Fruit fly (Drosophila melanogaster): ENCODE results near the gene ntc.

The ntc gene

DNA sequence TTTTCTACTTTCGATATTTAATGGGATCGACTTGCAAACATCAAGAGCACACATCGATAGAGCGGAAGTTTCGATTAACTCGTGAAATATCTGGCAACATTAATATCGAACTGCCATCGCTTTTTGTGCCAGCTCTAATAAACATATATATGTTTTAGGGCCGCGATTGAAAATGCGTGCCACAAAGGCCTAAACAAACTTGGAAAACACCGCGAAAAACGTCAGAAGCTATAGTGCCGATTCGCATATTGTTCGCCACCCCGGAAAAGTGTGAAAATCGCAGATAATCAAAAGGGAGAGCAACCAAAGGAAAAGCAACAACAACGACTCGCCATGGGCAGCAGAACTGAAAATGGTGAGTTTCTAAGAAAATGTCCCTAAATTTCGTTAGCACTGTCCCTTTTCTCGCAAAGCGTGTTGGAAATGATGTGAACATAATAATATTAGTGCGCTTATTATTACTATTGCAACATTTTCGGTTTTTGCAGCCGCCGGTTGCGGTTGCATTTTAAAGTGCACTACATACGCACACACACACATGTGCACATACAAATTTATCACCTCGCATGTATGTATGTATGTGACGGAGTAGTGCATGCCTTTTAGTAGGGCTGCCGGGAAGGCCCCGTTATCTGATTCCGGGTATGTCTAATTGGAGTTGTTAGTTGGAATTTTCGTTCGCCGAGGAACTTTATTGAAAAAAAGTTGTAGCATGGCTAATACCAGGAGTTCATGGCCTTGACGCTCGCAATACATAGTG is 12.5 kb upstream of the ntc start, which contains the start of gene enc (continued):
- TF ChIP-seq sens (GFP tag) (peak; percentile 61), ems (GFP tag; optimal IDR thresholded peaks at IDR 0.05) (no peak), Jarid2 (GFP tag; optimal IDR thresholded peaks at IDR 0.05) (peak; percentile 11), CG34422 (GFP tag; IDR thresholded peaks at IDR 0.05) (peak; percentile 29; the same call in 1 of the 3 replicates), MESR4 (GFP tag; optimal IDR thresholded peaks at IDR 0.05) (peak; percentile 82), CG6272 (GFP tag; IDR thresholded peaks at IDR 0.05) (peak; percentile 57; the same call in 1 of the 2 replicates), cg (GFP tag; optimal IDR thresholded peaks at IDR 0.05) (peak; percentile 86), CG12391 (tag; optimal IDR thresholded peaks at IDR 0.05) (peak; percentile 34), nmo (GFP tag; optimal IDR thresholded peaks at IDR 0.05) (peak; percentile 44), CG14710 (tag; optimal IDR thresholded peaks at IDR 0.05) (peak; percentile 34), CG10147 (GFP tag; optimal IDR thresholded peaks at IDR 0.05) (peak; percentile 23), gcm (GFP tag; optimal IDR thresholded peaks at IDR 0.05) (no peak), klu (GFP tag; IDR thresholded peaks at IDR 0.05) (no peak), CG6175 (GFP tag; IDR thresholded peaks at IDR 0.05) (no peak), CG7987 (GFP tag; optimal IDR thresholded peaks at IDR 0.05) (no peak), crp (GFP tag; optimal IDR thresholded peaks at IDR 0.05) (peak in 1 of 2 experiments; percentile 24), Opbp (GFP tag; IDR thresholded peaks at IDR 0.05; ENCODE audit: partially characterized antibody) (peak; percentile 97), Lhr (GFP tag; optimal IDR thresholded peaks at IDR 0.05) (peak; percentile 20), CoRest (tag; optimal IDR thresholded peaks at IDR 0.05) (peak; percentile 7), corto (GFP tag; optimal IDR thresholded peaks at IDR 0.05) (peak; percentile 9), CG17361 (GFP tag; IDR thresholded peaks at IDR 0.05) (peak; percentile 40; the same call in 1 of the 3 replicates), CG13624 (GFP tag; optimal IDR thresholded peaks at IDR 0.05) (peak; percentile 50), Doc3 (GFP tag; IDR thresholded peaks at IDR 0.05; ENCODE audit: partially characterized antibody) (peak; percentile 90), CG12659 (GFP tag; optimal IDR thresholded peaks at IDR 0.05) (peak; percentile 81), CG14860 (GFP tag; IDR thresholded peaks at IDR 0.05; ENCODE audit: partially characterized antibody) (peak; percentile 93), CG9797 (GFP tag; optimal IDR thresholded peaks at IDR 0.05) (peak; percentile 7), Dp (GFP tag; optimal IDR thresholded peaks at IDR 0.05) (peak; percentile 54), ttk (GFP tag; IDR thresholded peaks at IDR 0.05) (no peak), CHES-1-like (GFP tag; optimal IDR thresholded peaks at IDR 0.05) (peak; percentile 2), CG6813 (GFP tag; optimal IDR thresholded peaks at IDR 0.05) (no peak), inv (GFP tag; IDR thresholded peaks at IDR 0.05; ENCODE audit: partially characterized antibody) (peak; percentile 95), CG10321 (GFP tag; IDR thresholded peaks at IDR 0.05) (no peak), CG10267 (tag; optimal IDR thresholded peaks at IDR 0.05) (peak; percentile 39), Stat92E (GFP tag; optimal IDR thresholded peaks at IDR 0.05) (peak in 1 of 3 experiments; percentile 35), CG4404 (GFP tag; IDR thresholded peaks at IDR 0.05) (no peak), chm (GFP tag; IDR thresholded peaks at IDR 0.05) (peak; percentile 33; the same call in 1 of the 2 replicates), CG42726 (GFP tag; IDR thresholded peaks at IDR 0.05; ENCODE audit: partially characterized antibody) (peak; percentile 98), Myb (GFP tag; optimal IDR thresholded peaks at IDR 0.05) (peak; percentile 60), grau (tag; optimal IDR thresholded peaks at IDR 0.05) (peak; percentile 10), Scr (GFP tag; IDR thresholded peaks at IDR 0.05; ENCODE audit: partially characterized antibody) (peak; percentile 94), pnt (GFP tag; optimal IDR thresholded peaks at IDR 0.05) (no peak), Nf-YC (tag; optimal IDR thresholded peaks at IDR 0.05) (peak; percentile 29), CG1529 (GFP tag; optimal IDR thresholded peaks at IDR 0.05) (peak; percentile 89), CG13424 (tag; optimal IDR thresholded peaks at IDR 0.05) (peak; percentile 9), CG16813 (GFP tag; IDR thresholded peaks at IDR 0.05; ENCODE audit: partially characterized antibody) (peak; percentile 95), sr (GFP tag; IDR thresholded peaks at IDR 0.05) (no peak), CG2712 (tag; optimal IDR thresholded peaks at IDR 0.05) (peak; percentile 33)
